Fruit fly (Drosophila melanogaster): ENCODE data around the gene FER.

Gene FER

DNA sequence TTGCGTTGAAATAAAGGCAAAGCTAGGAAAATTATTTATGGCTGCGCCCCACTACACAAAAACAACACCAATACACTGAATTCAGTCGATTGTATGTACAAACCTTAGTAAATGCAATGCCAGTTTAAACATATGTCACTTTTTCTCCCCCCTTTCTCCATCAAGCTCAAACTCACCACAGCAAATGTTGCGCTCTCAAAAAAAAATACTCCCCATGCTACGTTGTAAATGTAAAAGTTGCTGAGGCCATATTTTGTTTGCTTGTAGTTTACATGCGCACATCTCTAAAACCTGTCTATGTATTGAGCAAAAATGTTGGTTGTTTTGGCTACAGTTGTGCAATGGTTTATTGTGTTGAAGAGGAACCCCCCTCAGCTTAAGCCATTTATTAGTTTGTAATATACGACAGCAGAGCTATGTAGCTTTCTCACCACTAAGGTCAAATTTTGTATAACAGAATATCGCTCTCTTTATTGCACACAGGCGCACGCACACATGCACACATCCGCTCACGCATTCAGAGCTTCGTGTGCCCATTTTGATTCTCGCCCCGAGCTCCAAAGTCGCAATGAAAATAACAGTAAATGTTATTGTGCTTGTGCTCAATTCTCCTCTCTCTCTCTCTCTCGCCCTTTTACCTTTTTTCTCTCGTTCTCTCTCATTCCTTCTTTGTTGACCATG, 41.6 kb downstream of the FER start (continued):
- TF ChIP-seq CG9215 (GFP tag; IDR thresholded peaks at IDR 0.05) (no peak), unpg (GFP tag; optimal IDR thresholded peaks at IDR 0.05) (peak; percentile 8), crc (GFP tag; optimal IDR thresholded peaks at IDR 0.05) (no peak), tx (GFP tag; optimal IDR thresholded peaks at IDR 0.05) (no peak), CG12769 (tag; optimal IDR thresholded peaks at IDR 0.05) (peak; percentile 68), yki (optimal IDR thresholded peaks at IDR 0.05) (peak; percentile 55), ab (GFP tag; optimal IDR thresholded peaks at IDR 0.05) (peak; percentile 5), CG10979 (tag; optimal IDR thresholded peaks at IDR 0.05) (no peak), luna (GFP tag; optimal IDR thresholded peaks at IDR 0.05) (no peak), CG1024 (GFP tag; IDR thresholded peaks at IDR 0.05) (no peak), CG15601 (tag; optimal IDR thresholded peaks at IDR 0.05) (peak; percentile 29), lov (optimal IDR thresholded peaks at IDR 0.05) (no peak), lov (GFP tag; IDR thresholded peaks at IDR 0.05) (no peak), CG10565 (GFP tag; optimal IDR thresholded peaks at IDR 0.05) (no peak), CTCF (GFP tag; optimal IDR thresholded peaks at IDR 0.05) (no peak), CG3163 (GFP tag; optimal IDR thresholded peaks at IDR 0.05) (no peak), tll (GFP tag; optimal IDR thresholded peaks at IDR 0.05) (no peak), Hr39 (optimal IDR thresholded peaks at IDR 0.05) (no peak), tup (GFP tag; optimal IDR thresholded peaks at IDR 0.05) (no peak), usp (GFP tag; optimal IDR thresholded peaks at IDR 0.05) (no peak), hbn (GFP tag; IDR thresholded peaks at IDR 0.05; ENCODE audit: partially characterized antibody) (no peak), slbo (GFP tag; IDR thresholded peaks at IDR 0.05) (no peak), eve (GFP tag; optimal IDR thresholded peaks at IDR 0.05) (peak in 1 of 2 experiments; percentile 63), dan (GFP tag; IDR thresholded peaks at IDR 0.05) (no peak), pzg (GFP tag; optimal IDR thresholded peaks at IDR 0.05) (no peak), CG11247 (GFP tag; IDR thresholded peaks at IDR 0.05) (no peak), cato (GFP tag; optimal IDR thresholded peaks at IDR 0.05; ENCODE audit: borderline replicate concordance) (no peak), eyg (GFP tag; optimal IDR thresholded peaks at IDR 0.05) (no peak), CG15269 (tag; optimal IDR thresholded peaks at IDR 0.05) (no peak), CG9876 (GFP tag; optimal IDR thresholded peaks at IDR 0.05) (no peak), CG10366 (GFP tag; IDR thresholded peaks at IDR 0.05) (no peak), CG4404 (GFP tag; IDR thresholded peaks at IDR 0.05) (no peak)

DNA sequence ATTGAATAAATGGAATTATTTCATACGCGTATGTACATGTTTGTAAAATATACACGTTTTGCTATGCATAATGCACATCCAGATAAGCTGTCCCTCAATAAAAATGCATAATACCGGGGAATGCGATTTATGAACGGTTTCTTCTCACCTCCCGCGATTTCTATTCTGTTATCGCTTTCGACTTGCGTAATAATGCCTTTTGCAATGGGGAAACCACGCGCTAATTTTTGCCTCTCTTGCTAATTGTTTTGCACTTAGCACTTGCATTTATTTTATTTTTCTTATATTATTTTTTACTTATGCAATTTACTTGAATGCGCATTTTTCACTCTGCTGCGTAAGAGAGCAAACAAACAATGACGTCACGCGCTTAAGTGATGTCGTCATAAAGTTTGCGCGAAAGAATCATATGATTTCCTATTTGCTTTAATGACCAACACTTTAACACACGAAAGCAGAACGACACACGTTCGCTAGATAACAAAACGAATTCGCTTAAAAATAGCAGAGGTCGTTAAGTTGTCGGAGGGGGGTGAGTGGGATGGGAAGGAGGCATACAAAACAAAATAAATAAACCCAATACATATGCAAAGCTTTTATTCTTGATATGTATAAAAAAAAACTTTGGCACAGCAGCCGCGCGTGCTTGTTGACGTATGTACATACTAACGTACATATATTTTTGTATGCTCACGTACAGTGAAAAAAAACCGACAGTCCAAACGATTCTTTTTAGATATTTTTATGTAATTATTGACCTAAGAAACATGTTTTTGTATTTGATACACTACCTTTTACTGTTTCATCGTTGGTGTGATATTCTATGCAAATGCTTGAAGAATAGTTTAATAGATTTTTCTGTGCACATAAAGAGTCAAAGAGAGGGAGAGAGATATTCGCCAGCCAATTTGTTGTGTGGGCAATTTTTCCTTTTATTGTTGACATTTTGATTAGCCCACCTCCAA, 42.6 kb downstream of the FER start:
- TF ChIP-seq lov (optimal IDR thresholded peaks at IDR 0.05) (no peak), lov (GFP tag; IDR thresholded peaks at IDR 0.05) (no peak), CG17912 (GFP tag; optimal IDR thresholded peaks at IDR 0.05) (peak; percentile 17), wdn (GFP tag; IDR thresholded peaks at IDR 0.05) (no peak), Nf-YA (GFP tag; IDR thresholded peaks at IDR 0.05) (no peak), jigr1 (GFP tag; IDR thresholded peaks at IDR 0.05) (no peak), mirr (GFP tag; optimal IDR thresholded peaks at IDR 0.05) (peak; percentile 81), CG7372 (GFP tag; IDR thresholded peaks at IDR 0.05) (no peak), pho (GFP tag; optimal IDR thresholded peaks at IDR 0.05) (peak; percentile 82), lab (GFP tag; optimal IDR thresholded peaks at IDR 0.05) (peak; percentile 88), CG14710 (tag; optimal IDR thresholded peaks at IDR 0.05) (no peak), H2.0 (GFP tag; IDR thresholded peaks at IDR 0.05) (no peak), grn (GFP tag; optimal IDR thresholded peaks at IDR 0.05) (no peak), CG33557 (GFP tag; optimal IDR thresholded peaks at IDR 0.05) (no peak), HLHmδ (GFP tag; optimal IDR thresholded peaks at IDR 0.05) (no peak), CG14050 (GFP tag; IDR thresholded peaks at IDR 0.05) (no peak), ken (GFP tag; IDR thresholded peaks at IDR 0.05) (no peak), Atf-2 (GFP tag; optimal IDR thresholded peaks at IDR 0.05) (peak; percentile 56), eyg (GFP tag; optimal IDR thresholded peaks at IDR 0.05) (peak; percentile 72), bbx (GFP tag; IDR thresholded peaks at IDR 0.05; ENCODE audit: partially characterized antibody) (no peak), bsh (GFP tag; optimal IDR thresholded peaks at IDR 0.05) (peak in 1 of 2 experiments; percentile 40)

Data from whole organism, embryonic.